Fruit fly (Drosophila melanogaster): ENCODE measurements around the gene Srx.

dm6 chrX:17828298-17829033 is 28.3 kb upstream of the Srx start:
- TF ChIP-seq usp (GFP tag; optimal IDR thresholded peaks at IDR 0.05) (no peak), psq (optimal IDR thresholded peaks at IDR 0.05) (no peak), Dll (optimal IDR thresholded peaks at IDR 0.05) (no peak)

Data from whole organism.